Fruit fly (Drosophila melanogaster) whole organism, larva: Measurements from ENCODE around the gene CG31231.

Experiments used
- noc ChIP-seq: fragments of 200-800 bp; sonication (Bioruptor generic); optimal IDR thresholded peaks from 3 replicates; lab custom pipeline; 2019; ENCODE audit warnings: missing biosample characterization, mild to moderate bottlenecking, missing genetic modification characterization, moderate library complexity

Gene CG31231

dm6 chr3R:18665061-18665460, at the start of gene CG31231:
Gene CG31231, plus strand, starts transcription at chr3R:18665361.
- TF ChIP-seq noc (tag; lab: Kevin White, UChicago) = no peak

DNA sequence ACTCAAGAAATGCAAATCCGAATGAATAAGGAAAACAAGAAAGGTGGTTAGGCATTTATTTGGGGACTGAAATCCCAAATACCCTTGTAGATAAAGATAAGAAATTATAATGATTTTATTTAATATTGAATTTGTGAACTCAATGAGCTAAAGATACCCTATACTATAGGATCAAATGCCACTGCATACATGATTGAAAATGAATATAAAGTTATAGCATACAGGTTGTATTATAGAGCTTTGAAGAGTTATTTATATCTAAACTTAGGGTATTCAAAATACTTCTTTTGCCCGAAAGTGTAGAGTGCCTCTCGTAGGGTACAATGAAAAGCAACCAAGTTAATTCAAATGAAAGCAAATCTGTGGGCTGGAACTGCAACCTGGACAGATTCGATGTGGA, 49.2 kb upstream of the CG31231 start:
- TF ChIP-seq noc (tag; lab: Kevin White, UChicago) = no peak

- no peak for TF ChIP-seq noc (tag; lab: Kevin White, UChicago)
Measured at dm6 chr3R:18617411-18617810, 47.8 kb upstream of the CG31231 start, which contains the start of gene CG7695. Gene CG7695, minus strand, starts transcription at chr3R:18617511.

dm6 chr3R:18619451-18619942, 45.7 kb upstream of the CG31231 start:
- TF ChIP-seq noc (tag; lab: Kevin White, UChicago) = no peak

DNA sequence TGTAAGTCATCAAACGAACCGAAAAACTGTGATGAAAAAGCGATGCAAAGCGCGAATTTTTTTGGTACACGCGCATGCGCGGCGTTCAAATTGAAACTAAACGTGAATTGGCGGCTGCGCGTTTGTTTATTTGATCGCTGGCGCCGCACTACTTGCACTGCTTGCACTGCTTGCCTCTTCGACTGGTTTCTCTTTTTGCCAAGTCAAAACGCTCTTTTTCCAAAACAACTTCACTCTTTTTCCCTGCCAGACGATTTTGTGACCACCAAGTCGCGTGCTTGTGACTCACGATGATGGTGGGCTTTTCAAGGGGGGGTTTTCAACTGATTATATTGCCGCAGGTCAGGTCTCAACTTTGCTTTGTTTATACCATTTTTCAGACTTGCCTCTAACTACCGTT, 43.9 kb upstream of the CG31231 start, which contains the start of gene CG14304:
TSS of gene CG14304 (minus strand) at position 98 of the 400 bp plus-strand sequence.
- TF ChIP-seq noc (tag; lab: Kevin White, UChicago) = no peak

- no peak for TF ChIP-seq noc (tag; lab: Kevin White, UChicago)
Measured at dm6 chr3R:18624541-18624940, 40.6 kb upstream of the CG31231 start.

dm6 chr3R:18628311-18628811, 36.8 kb upstream of the CG31231 start:
- no peak for TF ChIP-seq noc (tag; lab: Kevin White, UChicago)

DNA sequence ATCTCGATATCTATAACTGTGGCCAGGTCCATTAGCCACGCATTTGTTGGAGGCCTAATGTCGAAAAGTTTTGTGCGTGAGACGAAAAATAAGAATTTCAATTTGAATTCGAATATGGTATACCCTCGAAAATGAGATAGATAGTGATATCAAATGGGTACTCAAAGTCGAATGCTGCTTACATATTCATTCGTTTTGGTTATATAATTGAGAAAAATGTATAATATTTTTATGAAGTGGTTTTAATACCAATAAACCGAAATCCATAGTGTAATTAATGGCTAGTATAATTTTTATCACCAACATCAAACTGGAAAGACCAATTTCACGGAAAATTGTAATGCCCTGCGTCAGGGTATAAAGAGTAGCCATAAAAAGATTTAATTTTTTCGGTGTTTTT, 32.1 kb upstream of the CG31231 start:
- TF ChIP-seq noc (tag; lab: Kevin White, UChicago) = no peak

DNA sequence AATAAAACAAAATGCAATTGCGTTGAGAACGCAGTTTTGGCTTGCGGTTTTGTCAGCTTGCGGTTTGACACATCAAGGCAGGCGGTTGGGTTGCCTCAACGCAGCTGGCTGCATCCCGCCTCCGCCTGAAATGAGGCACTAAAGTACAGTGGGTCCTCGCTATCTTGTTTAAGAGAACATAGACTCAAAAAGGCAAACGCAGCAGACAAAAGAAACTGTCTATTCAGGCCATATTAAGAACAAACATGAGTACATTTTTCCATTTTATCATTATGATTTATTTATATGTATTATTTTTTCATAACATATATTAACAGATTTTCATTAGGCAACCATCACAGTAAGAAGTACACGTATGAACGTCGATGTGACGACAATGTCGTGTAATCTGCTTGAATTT, 25.5 kb upstream of the CG31231 start:
- no peak for TF ChIP-seq noc (tag; lab: Kevin White, UChicago)

DNA sequence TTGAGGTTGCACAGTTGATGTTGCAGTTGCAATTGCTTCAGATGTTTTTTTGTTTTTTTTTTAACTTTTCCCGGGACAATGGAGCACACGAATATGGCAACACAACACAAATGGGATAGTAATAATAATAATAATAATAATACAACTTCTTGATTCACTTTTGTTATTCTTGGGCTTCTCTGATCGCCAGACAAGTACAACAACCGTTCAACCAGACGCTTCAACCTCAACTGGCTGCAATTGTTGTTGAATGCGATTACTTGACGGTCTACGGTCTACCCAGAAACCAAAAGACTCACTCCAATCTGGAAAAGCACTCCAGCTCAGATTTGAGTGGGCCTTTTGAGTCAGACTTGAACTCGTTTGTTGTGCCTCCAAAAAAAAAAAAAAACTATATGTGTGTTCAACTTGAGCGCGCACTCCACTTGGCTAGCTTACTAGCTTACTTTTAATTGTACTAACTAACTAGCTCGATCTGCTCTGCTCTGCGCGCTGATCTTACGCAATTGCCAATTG, 23.9 kb upstream of the CG31231 start, which contains the start of gene CG14301:
TSS of gene CG14301 (minus strand) at position 216 of the 516 bp plus-strand sequence.
- TF ChIP-seq noc (tag; lab: Kevin White, UChicago) = no peak

DNA sequence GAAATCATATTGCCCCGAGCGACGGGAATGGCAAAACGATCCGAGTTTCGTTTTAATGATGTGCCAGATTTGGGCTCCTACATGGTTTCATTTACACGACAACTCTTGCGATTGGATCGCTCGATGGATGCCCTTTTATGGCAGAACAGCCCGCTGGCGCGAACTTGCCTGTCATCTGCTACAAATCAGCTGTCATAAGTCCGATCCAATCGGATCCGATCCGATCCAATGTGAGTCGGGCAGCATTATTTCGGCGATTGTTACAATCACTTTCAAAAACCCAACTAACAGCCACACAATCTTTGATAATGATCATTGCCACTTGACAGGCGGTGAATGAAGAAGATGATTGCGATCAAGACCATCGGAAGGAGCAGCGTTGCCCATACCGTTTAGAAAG, 21.5 kb upstream of the CG31231 start:
- TF ChIP-seq noc (tag; lab: Kevin White, UChicago) = no peak

DNA sequence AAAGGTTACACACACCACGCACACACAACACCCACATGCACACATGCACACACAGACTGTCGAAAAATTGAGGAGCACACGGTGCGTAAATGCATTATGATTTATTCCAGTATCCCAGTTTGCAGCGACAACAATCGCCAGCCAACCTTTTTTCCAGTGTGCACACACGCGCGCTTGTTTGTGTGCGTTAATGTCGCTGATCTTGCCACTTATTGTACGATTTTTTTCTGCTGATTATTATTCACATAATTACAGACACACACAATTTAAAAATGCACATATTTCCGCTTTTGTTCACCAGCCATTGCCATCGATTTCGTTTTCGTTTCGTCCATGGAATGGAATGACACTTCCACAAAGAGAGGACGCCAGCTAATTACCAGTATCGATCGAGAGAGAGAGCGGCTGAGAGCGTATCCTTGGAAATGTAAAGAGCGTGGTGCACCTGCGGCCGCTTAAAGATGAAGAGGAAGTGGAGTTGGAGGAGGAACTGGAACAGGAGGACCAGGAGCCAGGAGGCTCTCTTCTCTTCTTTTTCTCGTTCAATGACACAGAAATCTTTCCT, 6.7 kb upstream of the CG31231 start:
- no peak for TF ChIP-seq noc (tag; lab: Kevin White, UChicago)

dm6 chr3R:18658945-18659642, 6.1 kb upstream of the CG31231 start, which contains the start of the genes CG31224 and CstF64:
Gene CG31224, minus strand, starts transcription at chr3R:18659309.
Gene CstF64, plus strand, starts transcription at chr3R:18659618.
- peak; percentile 74 for TF ChIP-seq noc (tag; lab: Kevin White, UChicago)

- TF ChIP-seq noc (tag; lab: Kevin White, UChicago) = peak; percentile 29
Measured at dm6 chr3R:18663525-18663924, 1.6 kb upstream of the CG31231 start, which contains the start of the genes Cpsf73 and Gos28. Gene Cpsf73, minus strand, starts transcription at chr3R:18663552. Gene Gos28, plus strand, starts transcription at chr3R:18663738.

DNA sequence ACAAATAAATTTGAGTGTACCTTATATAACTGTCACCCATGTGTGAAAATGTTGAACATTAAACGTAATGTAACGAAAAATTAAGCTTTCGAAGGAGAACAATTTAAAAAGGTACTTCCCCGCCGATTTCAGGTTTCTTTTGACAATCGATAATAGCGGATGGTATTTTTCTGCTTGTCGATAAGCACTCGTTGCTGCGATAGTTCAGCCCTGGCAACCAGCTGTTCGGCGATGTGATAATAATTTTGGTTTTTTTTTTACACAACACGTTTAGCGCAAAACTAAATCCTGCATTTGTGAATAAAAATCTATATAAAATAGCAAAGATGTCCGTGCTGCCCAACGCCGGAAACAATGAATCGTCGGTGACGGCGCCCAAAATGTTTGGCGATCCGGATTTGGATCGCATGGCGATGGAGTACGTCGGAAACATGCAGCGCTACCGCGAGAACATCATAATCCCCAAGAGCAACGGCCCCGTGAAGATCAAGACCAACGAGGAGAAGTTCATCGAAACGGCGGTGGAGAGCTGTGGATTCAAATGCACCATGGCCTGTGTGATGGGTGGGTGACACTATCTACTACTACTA, 2.6 kb downstream of the CG31231 start, which contains the start of gene CG31229:
TSS of gene CG31229 (plus strand) at position 194 of the 590 bp plus-strand sequence.
- no peak for TF ChIP-seq noc (tag; lab: Kevin White, UChicago)

DNA sequence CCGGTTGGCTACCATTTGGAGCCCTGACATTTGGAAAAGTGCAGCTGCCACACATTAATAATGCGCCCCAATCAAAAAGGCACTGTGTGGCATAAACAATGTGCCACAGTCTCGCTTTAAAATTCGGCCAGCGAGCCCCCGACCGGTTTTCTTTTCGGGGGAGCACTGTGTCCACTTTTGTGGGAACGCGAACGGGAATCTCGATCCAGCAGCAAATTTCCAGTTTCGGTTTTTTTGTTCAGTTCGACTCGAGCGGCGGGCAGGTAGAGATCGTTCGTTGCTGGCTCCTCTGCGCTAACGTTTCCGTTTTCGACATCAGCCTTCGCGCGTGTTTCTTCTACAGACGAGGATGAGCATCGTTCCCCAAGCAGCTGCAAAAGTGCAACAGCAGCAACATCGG, 4.0 kb downstream of the CG31231 start, which contains the start of gene CG7702:
TSS of gene CG7702 (plus strand) at position 239 of the 400 bp plus-strand sequence.
- no peak for TF ChIP-seq noc (tag; lab: Kevin White, UChicago)
